Worm (Caenorhabditis elegans) whole organism, mixed stage, embryonic: ENCODE measurements around the gene zig-2.

Source experiments
- blmp-1 ChIP-seq: fragments of 150-350 bp; optimal IDR thresholded peaks from 2 replicates; lab custom pipeline; 2014; ENCODE audit warnings: missing biosample characterization, missing genetic modification characterization
- cnd-1 ChIP-seq: fragments of 200-800 bp; sonication (Bioruptor generic); optimal IDR thresholded peaks from 2 replicates; lab custom pipeline; 2018; ENCODE audit warnings: mild to moderate bottlenecking, missing genetic modification characterization, missing compliant biosample characterization
- elt-3 ChIP-seq: fragments of 150-350 bp; optimal IDR thresholded peaks from 2 replicates; lab custom pipeline; 2014; ENCODE audit warnings: missing biosample characterization, missing genetic modification characterization
- lin-32 ChIP-seq: fragments of 200-800 bp; sonication (Bioruptor generic); optimal IDR thresholded peaks from 2 replicates; lab custom pipeline; 2018; ENCODE audit warnings: mild to moderate bottlenecking, missing genetic modification characterization, missing compliant biosample characterization
- nhr-12 ChIP-seq: fragments of 150-350 bp; optimal IDR thresholded peaks from 2 replicates; lab custom pipeline; 2014; ENCODE audit warnings: missing biosample characterization, missing genetic modification characterization
- nhr-76 ChIP-seq: sonication (generic microtip); optimal IDR thresholded peaks from 2 replicates; lab custom pipeline; 2017; ENCODE audit warnings: missing biosample characterization, missing genetic modification characterization

DNA sequence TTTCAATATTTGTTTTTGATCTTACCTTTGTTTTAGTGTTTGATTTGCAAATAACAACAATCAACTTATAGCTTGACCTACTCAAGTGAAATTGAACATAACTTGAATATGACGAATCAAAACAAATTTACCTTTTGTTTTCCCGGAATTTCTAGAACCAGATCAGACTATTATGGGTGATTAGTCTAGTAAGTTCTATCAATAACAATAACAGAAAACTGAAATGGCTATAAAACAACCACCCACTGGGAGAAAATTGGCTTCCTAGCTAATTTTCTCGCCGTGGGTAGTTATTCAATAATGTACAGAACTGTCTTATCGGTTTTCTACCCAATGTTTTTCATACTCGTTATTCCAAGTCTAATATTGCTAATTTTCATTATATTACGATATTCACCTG lies 12.6 kb downstream of the zig-2 start, which contains the start of gene srd-45:
- TF ChIP-seq cnd-1 (tag; lab: Kevin White, UChicago) (no peak), nhr-12 (tag; lab: Kevin White, UChicago) (no peak), lin-32 (no peak), elt-3 (tag; lab: Kevin White, UChicago) (no peak), blmp-1 (no peak), nhr-76 (tag; lab: Kevin White, UChicago) (no peak)
